Fruit fly (Drosophila melanogaster): Measurements from ENCODE around the gene CG6813.

CG6813 gene

dm6 chr3R:11582253-11582589 lies 44.2 kb downstream of the CG6813 start (continued):
- TF ChIP-seq Gug (GFP tag; IDR thresholded peaks at IDR 0.05) (peak; percentile 57), CG4424 (GFP tag; optimal IDR thresholded peaks at IDR 0.05) (peak; percentile 39), Mrtf (GFP tag; IDR thresholded peaks at IDR 0.05) (0 out of 3 replicates have a peak, but pooled peaks have one; percentile 46), ken (GFP tag; IDR thresholded peaks at IDR 0.05) (peak; percentile 74), al (GFP tag; IDR thresholded peaks at IDR 0.05) (peak; percentile 38; the same call in 1 of the 2 replicates), Nf-YB (GFP tag; optimal IDR thresholded peaks at IDR 0.05) (peak; percentile 12), CG8944 (GFP tag; optimal IDR thresholded peaks at IDR 0.05) (peak; percentile 63), stc (GFP tag; IDR thresholded peaks at IDR 0.05) (peak; percentile 87), Atf-2 (GFP tag; optimal IDR thresholded peaks at IDR 0.05) (peak; percentile 43), tin (GFP tag; optimal IDR thresholded peaks at IDR 0.05) (peak; percentile 29), ci (GFP tag; IDR thresholded peaks at IDR 0.05) (peak; percentile 91), Camta (GFP tag; optimal IDR thresholded peaks at IDR 0.05) (peak; percentile 30), CG17568 (GFP tag; optimal IDR thresholded peaks at IDR 0.05) (no peak), lbe (GFP tag; optimal IDR thresholded peaks at IDR 0.05) (no peak), CG14667 (GFP tag; IDR thresholded peaks at IDR 0.05) (peak; percentile 61), Bteb2 (GFP tag; optimal IDR thresholded peaks at IDR 0.05) (peak; percentile 47), Dref (GFP tag; IDR thresholded peaks at IDR 0.05) (no peak), Ssrp (tag; optimal IDR thresholded peaks at IDR 0.05) (peak; percentile 60), dysf (GFP tag; IDR thresholded peaks at IDR 0.05) (peak; percentile 75), NK7.1 (GFP tag; optimal IDR thresholded peaks at IDR 0.05) (peak; percentile 38), CG8924 (tag; optimal IDR thresholded peaks at IDR 0.05) (peak; percentile 55), CG33213 (GFP tag; optimal IDR thresholded peaks at IDR 0.05) (peak; percentile 57), HLH4C (GFP tag; IDR thresholded peaks at IDR 0.05; ENCODE audit: partially characterized antibody) (no peak), CG2712 (tag; optimal IDR thresholded peaks at IDR 0.05) (peak; percentile 79), salm (tag; optimal IDR thresholded peaks at IDR 0.05) (peak; percentile 52), CG13424 (tag; optimal IDR thresholded peaks at IDR 0.05) (peak; percentile 75), esg (GFP tag; conservative IDR thresholded peaks at IDR 0.05) (peak; percentile 71), fd3F (GFP tag; optimal IDR thresholded peaks at IDR 0.05) (peak; percentile 65), CG12236 (GFP tag; optimal IDR thresholded peaks at IDR 0.05) (peak; percentile 58), Drgx (GFP tag; IDR thresholded peaks at IDR 0.05) (peak; percentile 95), run (tag; optimal IDR thresholded peaks at IDR 0.05) (no peak), CG2875 (GFP tag; optimal IDR thresholded peaks at IDR 0.05) (peak; percentile 30), prd (optimal IDR thresholded peaks at IDR 0.05) (no peak), prd (GFP tag; IDR thresholded peaks at IDR 0.05) (peak; percentile 76), Side (GFP tag; optimal IDR thresholded peaks at IDR 0.05) (peak; percentile 59), HHEX (GFP tag; optimal IDR thresholded peaks at IDR 0.05) (peak; percentile 65), Ets65A (GFP tag) (peak; percentile 89), CG4617 (GFP tag; optimal IDR thresholded peaks at IDR 0.05; ENCODE audit: borderline replicate concordance) (no peak), gcm (GFP tag; optimal IDR thresholded peaks at IDR 0.05) (peak; percentile 48), zfh2 (GFP tag; optimal IDR thresholded peaks at IDR 0.05) (peak; percentile 11), trh (GFP tag; optimal IDR thresholded peaks at IDR 0.05) (no peak), CG10431 (GFP tag; optimal IDR thresholded peaks at IDR 0.05) (no peak), slbo (GFP tag; IDR thresholded peaks at IDR 0.05) (peak; percentile 58), HLH54F (GFP tag; optimal IDR thresholded peaks at IDR 0.05) (peak; percentile 19), Bgb (GFP tag; IDR thresholded peaks at IDR 0.05; ENCODE audit: partially characterized antibody) (no peak), CG6813 (GFP tag; optimal IDR thresholded peaks at IDR 0.05) (peak; percentile 7), Hsf (GFP tag; optimal IDR thresholded peaks at IDR 0.05) (peak; percentile 72), Ravus (GFP tag; IDR thresholded peaks at IDR 0.05) (peak; percentile 34), Fer1 (GFP tag; optimal IDR thresholded peaks at IDR 0.05) (peak; percentile 45), CG1792 (GFP tag; optimal IDR thresholded peaks at IDR 0.05) (peak; percentile 50), bsh (GFP tag; optimal IDR thresholded peaks at IDR 0.05) (peak; percentile 73 to 77), bab2 (GFP tag; optimal IDR thresholded peaks at IDR 0.05) (peak; percentile 49)

All from whole organism, embryonic.